Worm (Caenorhabditis elegans) whole organism, L2 larva: Measurements from ENCODE around the gene nlp-24.

Source experiments
- F13H6.1 ChIP-seq: sonication (generic microtip); optimal IDR thresholded peaks from 2 replicates; lab custom pipeline; 2016; ENCODE audit warnings: missing genetic modification characterization, missing compliant biosample characterization
- ama-1 ChIP-seq: fragments of 150-350 bp; optimal IDR thresholded peaks from 2 replicates; lab custom pipeline; 2018; ENCODE audit warnings: inconsistent platforms
- nhr-21 ChIP-seq: fragments of 150-350 bp; optimal IDR thresholded peaks from 2 replicates; lab custom pipeline; 2014; ENCODE audit warnings: missing biosample characterization, missing genetic modification characterization
- nhr-77 ChIP-seq: fragments of 150-350 bp; optimal IDR thresholded peaks from 2 replicates; lab custom pipeline; 2014; ENCODE audit warnings: missing biosample characterization, missing genetic modification characterization
- skn-1 ChIP-seq: sonication (generic microtip); optimal IDR thresholded peaks from 2 replicates; lab custom pipeline; 2017; ENCODE audit warnings: missing biosample characterization, missing genetic modification characterization
- sma-3 ChIP-seq: sonication (generic microtip); optimal IDR thresholded peaks from 2 replicates; lab custom pipeline; 2016; ENCODE audit warnings: missing genetic modification reagents, missing genetic modification characterization, missing compliant biosample characterization
- snpc-4 ChIP-seq: fragments of 150-350 bp; optimal IDR thresholded peaks from 2 replicates; lab custom pipeline; 2014; ENCODE audit warnings: missing biosample characterization, missing genetic modification characterization
- unc-39 ChIP-seq: fragments of 150-350 bp; optimal IDR thresholded peaks from 2 replicates; lab custom pipeline; 2014; ENCODE audit warnings: missing biosample characterization, missing genetic modification characterization
- unc-55 ChIP-seq: fragments of 150-350 bp; sonication (generic microtip); optimal IDR thresholded peaks from 3 replicates; lab custom pipeline; 2014; ENCODE audit warnings: missing biosample characterization, missing genetic modification reagents, missing genetic modification characterization
- ztf-4 ChIP-seq: fragments of 150-350 bp; optimal IDR thresholded peaks from 2 replicates; lab custom pipeline; 2014; ENCODE audit warnings: missing biosample characterization, missing genetic modification characterization

DNA sequence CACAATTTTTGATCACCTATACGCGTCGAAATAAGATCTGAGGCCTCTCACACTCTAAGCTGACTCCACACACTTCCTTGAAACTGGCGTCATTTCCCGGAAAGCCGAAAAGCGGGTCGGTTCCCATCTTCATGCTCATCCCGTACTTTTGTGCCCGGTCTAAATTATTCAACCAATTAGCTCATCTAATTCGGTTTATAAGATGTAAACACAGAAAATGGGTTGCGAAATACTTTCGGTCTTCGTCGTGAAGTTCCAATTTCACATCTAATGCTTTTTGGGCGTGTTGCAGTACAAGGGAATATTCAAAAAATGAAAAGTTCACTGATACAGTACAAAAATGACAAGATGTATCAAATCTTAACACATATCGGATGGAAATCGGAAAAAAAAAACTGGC lies 15.0 kb downstream of the nlp-24 start:
- TF ChIP-seq nhr-77 (tag; lab: Kevin White, UChicago), result no peak
- no peak for TF ChIP-seq snpc-4 (tag; lab: Kevin White, UChicago)
- TF ChIP-seq skn-1 (tag; lab: Kevin White, UChicago), result no peak
- TF ChIP-seq ama-1 (lab: Kevin White, UChicago), result no peak
- TF ChIP-seq unc-55, result no peak
- no peak for TF ChIP-seq sma-3 (GFP tag; lab: Kevin White, UChicago)
- TF ChIP-seq unc-39 (tag; lab: Kevin White, UChicago), result no peak
- no peak for TF ChIP-seq F13H6.1 (tag; lab: Kevin White, UChicago)
- TF ChIP-seq nhr-21 (tag; lab: Kevin White, UChicago), result no peak
- TF ChIP-seq ztf-4 (tag; lab: Kevin White, UChicago), result no peak
